Fruit fly (Drosophila melanogaster): ENCODE results near the gene CG16890.

Gene CG16890

DNA sequence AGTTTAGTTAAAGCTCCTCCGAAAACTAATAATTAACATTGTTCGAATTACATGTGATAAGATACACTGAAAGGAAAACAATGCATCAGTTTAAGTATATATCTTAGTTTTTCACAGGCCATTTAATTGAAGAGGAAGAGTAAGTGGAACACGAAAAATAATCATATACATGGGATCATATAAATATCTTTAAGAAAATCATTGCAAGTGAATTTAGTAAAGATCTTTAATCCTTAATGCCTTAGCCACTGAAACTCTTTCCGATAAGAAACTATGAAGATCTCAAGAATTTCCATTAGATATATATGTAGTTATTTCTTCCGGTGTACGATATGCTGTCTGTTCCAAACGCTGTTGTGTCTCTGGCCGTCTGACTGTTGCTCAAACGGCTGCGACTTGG, 5.5 kb downstream of the CG16890 start (continued):
- no peak for TF ChIP-seq Sox15 (GFP tag; optimal IDR thresholded peaks at IDR 0.05)
- peak; percentile 53 for TF ChIP-seq acj6 (GFP tag; optimal IDR thresholded peaks at IDR 0.05)
- peak; percentile 56 for TF ChIP-seq achi (GFP tag; optimal IDR thresholded peaks at IDR 0.05)
- TF ChIP-seq CG10631 (GFP tag; optimal IDR thresholded peaks at IDR 0.05), result peak; percentile 38
- TF ChIP-seq CG32006 (GFP tag; optimal IDR thresholded peaks at IDR 0.05), result peak; percentile 90
- TF ChIP-seq ss (GFP tag; optimal IDR thresholded peaks at IDR 0.05), result no peak
- TF ChIP-seq CG6163 (GFP tag; IDR thresholded peaks at IDR 0.05), result peak; percentile 73
- no peak for TF ChIP-seq CG8632 (GFP tag; optimal IDR thresholded peaks at IDR 0.05)
- peak; percentile 43 for TF ChIP-seq topi (GFP tag; optimal IDR thresholded peaks at IDR 0.05)
- TF ChIP-seq net (GFP tag; optimal IDR thresholded peaks at IDR 0.05), result peak; percentile 61
- TF ChIP-seq vri (GFP tag; optimal IDR thresholded peaks at IDR 0.05), result no peak
- TF ChIP-seq CG15336 (GFP tag; IDR thresholded peaks at IDR 0.05), result peak; percentile 76
- TF ChIP-seq CG34406 (GFP tag; optimal IDR thresholded peaks at IDR 0.05), result peak; percentile 1
- peak; percentile 72 for TF ChIP-seq CG6276 (GFP tag; optimal IDR thresholded peaks at IDR 0.05)
- peak; percentile 83 for TF ChIP-seq Eip78C (GFP tag)
- TF ChIP-seq CG3919 (GFP tag; optimal IDR thresholded peaks at IDR 0.05), result peak; percentile 44
- TF ChIP-seq CG8319 (GFP tag; optimal IDR thresholded peaks at IDR 0.05), result no peak
- TF ChIP-seq Hr39 (GFP tag; optimal IDR thresholded peaks at IDR 0.05), result peak; percentile 18
- no peak for TF ChIP-seq fd85E (GFP tag; optimal IDR thresholded peaks at IDR 0.05)
- TF ChIP-seq cyc (GFP tag; optimal IDR thresholded peaks at IDR 0.05), result peak; percentile 24
- no peak for TF ChIP-seq Hr38 (GFP tag; optimal IDR thresholded peaks at IDR 0.05)
- TF ChIP-seq fkh (GFP tag; optimal IDR thresholded peaks at IDR 0.05), result no peak
- peak; percentile 63 for TF ChIP-seq Gug (GFP tag; IDR thresholded peaks at IDR 0.05)
- no peak for TF ChIP-seq CG1621 (tag; optimal IDR thresholded peaks at IDR 0.05)
- no peak for TF ChIP-seq CG6854 (GFP tag; optimal IDR thresholded peaks at IDR 0.05)
- no peak for TF ChIP-seq Met (GFP tag; optimal IDR thresholded peaks at IDR 0.05)
- TF ChIP-seq salr (GFP tag; optimal IDR thresholded peaks at IDR 0.05), result peak in 1 of 2 experiments; percentile 53

DNA sequence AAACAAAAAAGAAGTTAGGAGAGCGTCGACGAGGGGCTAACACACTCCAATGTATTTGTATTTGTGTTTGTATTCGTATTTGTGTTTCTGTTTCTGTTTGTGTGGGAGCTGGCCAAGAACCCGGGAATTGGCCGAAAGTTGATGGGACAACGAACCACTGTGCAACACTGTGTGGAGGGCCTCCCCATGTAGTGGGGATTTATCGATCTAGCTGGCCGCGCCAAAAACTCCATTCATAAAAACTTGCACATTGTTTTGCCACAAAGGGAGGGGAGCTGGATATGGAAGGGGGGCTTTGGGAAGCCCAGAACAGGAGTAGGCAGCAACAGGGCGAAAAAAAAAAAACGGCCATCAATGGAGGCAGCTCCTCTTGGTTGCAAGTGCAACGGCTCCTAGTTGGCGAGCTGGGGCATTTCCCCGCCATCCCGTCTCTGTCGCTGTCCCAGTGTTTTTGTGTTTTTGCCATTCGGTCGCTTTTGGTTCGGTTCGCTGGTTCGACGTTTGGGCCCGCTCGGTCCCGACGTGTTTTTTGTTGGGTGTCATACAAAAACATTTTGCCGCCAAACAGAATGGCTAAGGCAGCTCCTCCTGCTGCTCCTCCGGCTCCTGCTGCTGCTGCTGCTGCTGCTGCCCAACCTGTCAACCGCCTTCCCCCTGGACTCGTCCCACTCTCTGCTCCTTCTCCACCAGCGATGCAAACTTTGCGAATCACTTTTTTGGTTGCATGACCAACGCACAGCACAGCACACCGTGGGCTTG, 7.0 kb downstream of the CG16890 start:
- TF ChIP-seq CG4318 (GFP tag; optimal IDR thresholded peaks at IDR 0.05), result no peak
- no peak for TF ChIP-seq svp (GFP tag)
- peak; percentile 47; the same call in 1 of the 3 replicates for TF ChIP-seq CG6163 (GFP tag; IDR thresholded peaks at IDR 0.05)
- TF ChIP-seq Lpt (GFP tag; optimal IDR thresholded peaks at IDR 0.05), result peak; percentile 11
- no peak for TF ChIP-seq Smox (GFP tag; optimal IDR thresholded peaks at IDR 0.05)
- TF ChIP-seq dsx (GFP tag; optimal IDR thresholded peaks at IDR 0.05; ENCODE audit: poor library complexity, severe bottlenecking), result peak; percentile 53

DNA sequence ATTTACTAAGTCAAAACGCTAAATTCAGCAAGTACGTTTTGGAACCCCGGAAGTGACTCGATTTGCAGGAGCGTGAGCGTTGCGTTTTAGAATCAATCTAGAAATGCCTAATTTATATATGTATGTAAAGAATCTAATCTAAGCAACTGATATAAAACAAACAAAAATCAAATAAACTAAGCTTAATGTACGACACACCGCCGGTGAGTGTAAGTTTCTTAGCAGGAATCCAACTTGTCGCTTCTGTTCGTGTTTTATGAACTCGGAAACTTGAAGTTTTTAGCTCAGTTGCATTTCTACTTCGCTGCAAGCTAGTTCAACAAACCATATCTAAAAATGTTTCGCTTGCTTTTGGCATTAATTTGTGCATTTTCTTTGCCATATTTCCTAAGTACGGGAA, 10.4 kb downstream of the CG16890 start, which contains the start of gene CG43376:
CG43376 (plus strand) TSS at position 301 of the 400 bp plus-strand sequence.
- TF ChIP-seq Eip75B (GFP tag; optimal IDR thresholded peaks at IDR 0.05), result no peak
- no peak for TF ChIP-seq dac (GFP tag; optimal IDR thresholded peaks at IDR 0.05)
- no peak for TF ChIP-seq CG10631 (GFP tag; optimal IDR thresholded peaks at IDR 0.05)
- no peak for TF ChIP-seq CG7368 (GFP tag; optimal IDR thresholded peaks at IDR 0.05)
- no peak for TF ChIP-seq CG3032 (tag; optimal IDR thresholded peaks at IDR 0.05)
- no peak for TF ChIP-seq CG6808 (GFP tag; optimal IDR thresholded peaks at IDR 0.05)
- TF ChIP-seq Met (GFP tag; optimal IDR thresholded peaks at IDR 0.05), result no peak
- TF ChIP-seq Blimp-1 (GFP tag; optimal IDR thresholded peaks at IDR 0.05), result no peak
- TF ChIP-seq CG8632 (GFP tag; optimal IDR thresholded peaks at IDR 0.05), result no peak
- TF ChIP-seq Eip93F (GFP tag; optimal IDR thresholded peaks at IDR 0.05), result no peak
- no peak for TF ChIP-seq net (GFP tag; optimal IDR thresholded peaks at IDR 0.05)
- TF ChIP-seq CG3919 (GFP tag; optimal IDR thresholded peaks at IDR 0.05), result no peak
- TF ChIP-seq CG10669 (GFP tag; optimal IDR thresholded peaks at IDR 0.05), result no peak
- TF ChIP-seq CG32006 (GFP tag; optimal IDR thresholded peaks at IDR 0.05), result no peak
- TF ChIP-seq ss (GFP tag; optimal IDR thresholded peaks at IDR 0.05), result no peak

Data from whole organism, prepupa.